Worm (Caenorhabditis elegans): Measurements from ENCODE around the gene grl-19.

grl-19 gene

ce11 chrIV:288027-288426, 35.7 kb upstream of the grl-19 start, which contains the start of gene T21D12.14:
TSS of gene T21D12.14 (minus strand) at chrIV:288127.
- TF ChIP-seq nhr-237 (tag; optimal IDR thresholded peaks at IDR 0.05) (no peak), nhr-25 (tag; optimal IDR thresholded peaks at IDR 0.05) (peak; percentile 1)

ce11 chrIV:283347-283746, 31.0 kb upstream of the grl-19 start, which contains the start of gene best-19:
TSS of gene best-19 (plus strand) at chrIV:283647.
- TF ChIP-seq ama-1 (optimal IDR thresholded peaks at IDR 0.05) (no peak), nhr-77 (tag; optimal IDR thresholded peaks at IDR 0.05) (no peak), elt-1 (tag; optimal IDR thresholded peaks at IDR 0.05) (no peak), fkh-10 (GFP tag; optimal IDR thresholded peaks at IDR 0.05) (peak; percentile 41), pqm-1 (tag; optimal IDR thresholded peaks at IDR 0.05) (no peak)

ce11 chrIV:282008-282407, 29.7 kb upstream of the grl-19 start:
- TF ChIP-seq nhr-77 (tag; optimal IDR thresholded peaks at IDR 0.05), result no peak
- peak; percentile 35 for TF ChIP-seq pha-4 (tag; optimal IDR thresholded peaks at IDR 0.05)

ce11 chrIV:278284-278683, 25.9 kb upstream of the grl-19 start:
- no peak for TF ChIP-seq pqm-1 (tag; optimal IDR thresholded peaks at IDR 0.05)
- TF ChIP-seq daf-12 (tag; optimal IDR thresholded peaks at IDR 0.05), result no peak
- no peak for TF ChIP-seq nhr-23 (tag; optimal IDR thresholded peaks at IDR 0.05)
- no peak for TF ChIP-seq jun-1 (tag; optimal IDR thresholded peaks at IDR 0.05)
- no peak for TF ChIP-seq unc-62 (GFP tag; optimal IDR thresholded peaks at IDR 0.05)
- no peak for TF ChIP-seq nhr-76 (tag; optimal IDR thresholded peaks at IDR 0.05)
- TF ChIP-seq elt-3 (tag; optimal IDR thresholded peaks at IDR 0.05), result no peak
- TF ChIP-seq ceh-28 (tag; optimal IDR thresholded peaks at IDR 0.05), result no peak
- TF ChIP-seq zag-1 (tag; optimal IDR thresholded peaks at IDR 0.05), result no peak
- no peak for TF ChIP-seq nhr-12 (tag; optimal IDR thresholded peaks at IDR 0.05)
- no peak for TF ChIP-seq nhr-25 (tag; optimal IDR thresholded peaks at IDR 0.05)
- TF ChIP-seq hmg-11 (tag; optimal IDR thresholded peaks at IDR 0.05), result no peak
- TF ChIP-seq nhr-11 (tag; optimal IDR thresholded peaks at IDR 0.05), result no peak
- TF ChIP-seq fkh-10 (GFP tag; optimal IDR thresholded peaks at IDR 0.05), result no peak
- TF ChIP-seq mdl-1 (tag; optimal IDR thresholded peaks at IDR 0.05), result no peak
- no peak for TF ChIP-seq fos-1 (tag; optimal IDR thresholded peaks at IDR 0.05)
- no peak for TF ChIP-seq ama-1 (optimal IDR thresholded peaks at IDR 0.05)
- no peak for TF ChIP-seq nhr-67 (tag; optimal IDR thresholded peaks at IDR 0.05)

- TF ChIP-seq elt-1 (tag; optimal IDR thresholded peaks at IDR 0.05) (no peak), pha-4 (tag; optimal IDR thresholded peaks at IDR 0.05) (peak; percentile 30), nhr-76 (tag; optimal IDR thresholded peaks at IDR 0.05) (no peak), lin-15B (tag; optimal IDR thresholded peaks at IDR 0.05) (no peak), elt-2 (tag; optimal IDR thresholded peaks at IDR 0.05) (peak; percentile 62), elt-3 (tag; optimal IDR thresholded peaks at IDR 0.05) (no peak), lin-39 (tag; optimal IDR thresholded peaks at IDR 0.05) (no peak), nhr-28 (tag; optimal IDR thresholded peaks at IDR 0.05) (no peak), pqm-1 (tag; optimal IDR thresholded peaks at IDR 0.05) (peak; percentile 68)
Measured at ce11 chrIV:275146-275545, 22.8 kb upstream of the grl-19 start.

ce11 chrIV:274185-274584, 21.8 kb upstream of the grl-19 start, which contains the start of gene sma-10:
TSS of gene sma-10 (plus strand) at chrIV:274420.
- TF ChIP-seq elt-2 (tag; optimal IDR thresholded peaks at IDR 0.05) (peak; percentile 97), nhr-23 (tag; optimal IDR thresholded peaks at IDR 0.05) (peak; percentile 76), elt-3 (tag; optimal IDR thresholded peaks at IDR 0.05) (peak in 2 of 3 experiments; percentile 17 to 58), pqm-1 (tag; optimal IDR thresholded peaks at IDR 0.05) (peak; percentile 98), egl-27 (tag; optimal IDR thresholded peaks at IDR 0.05) (no peak), nhr-43 (tag; optimal IDR thresholded peaks at IDR 0.05; ENCODE audit: poor library complexity, severe bottlenecking) (peak; percentile 0), sea-2 (GFP tag; optimal IDR thresholded peaks at IDR 0.05) (no peak), ceh-28 (tag; optimal IDR thresholded peaks at IDR 0.05) (peak; percentile 65), mdl-1 (tag; optimal IDR thresholded peaks at IDR 0.05) (no peak), zag-1 (tag; optimal IDR thresholded peaks at IDR 0.05) (no peak), jun-1 (tag; optimal IDR thresholded peaks at IDR 0.05) (peak; percentile 82), skn-1 (tag; optimal IDR thresholded peaks at IDR 0.05) (no peak), nfya-1 (tag; optimal IDR thresholded peaks at IDR 0.05; ENCODE audit: insufficient read depth) (peak; percentile 29), pha-4 (tag; optimal IDR thresholded peaks at IDR 0.05) (peak; percentile 82), nhr-12 (tag; optimal IDR thresholded peaks at IDR 0.05) (no peak)
